Fruit fly (Drosophila melanogaster) whole organism, prepupa: ENCODE results near the gene CG13384.

ENCODE experiments used
- CG10631 ChIP-seq: fragments of 200-800 bp; sonication (Bioruptor generic); optimal IDR thresholded peaks from 2 replicates; lab custom pipeline; 2016; ENCODE audit warnings: missing biosample characterization, missing genetic modification characterization
- CG10669 ChIP-seq: fragments of 200-800 bp; sonication (Bioruptor generic); optimal IDR thresholded peaks from 3 replicates; lab custom pipeline; 2018; ENCODE audit warnings: missing biosample characterization, mild to moderate bottlenecking, missing genetic modification characterization, moderate library complexity
- CG11294 ChIP-seq: fragments of 200-800 bp; sonication (Bioruptor generic); IDR thresholded peaks from 2 replicates; pipeline ENCODE4 v1.3.6; 2022; ENCODE audit warnings: missing biosample characterization, missing genetic modification characterization
- CG11762 ChIP-seq: fragments of 200-800 bp; sonication (Bioruptor generic); optimal IDR thresholded peaks from 3 replicates; lab custom pipeline; 2016; ENCODE audit warnings: missing biosample characterization, missing genetic modification characterization; ENCODE audit not compliant: insufficient read depth
- CG15336 ChIP-seq: fragments of 200-800 bp; sonication (Bioruptor generic); IDR thresholded peaks from 2 replicates; pipeline ENCODE4 v1.3.6; 2022; ENCODE audit warnings: missing biosample characterization, missing genetic modification characterization
- CG1621 ChIP-seq: fragments of 200-800 bp; sonication (Bioruptor generic); optimal IDR thresholded peaks from 3 replicates; lab custom pipeline; 2018; ENCODE audit warnings: missing biosample characterization, mild to moderate bottlenecking, missing genetic modification characterization
- CG16779 ChIP-seq: fragments of 200-800 bp; sonication (Bioruptor generic); optimal IDR thresholded peaks from 3 replicates; lab custom pipeline; 2017; ENCODE audit warnings: missing biosample characterization, mild to moderate bottlenecking, missing genetic modification characterization
- CG3032 ChIP-seq: fragments of 200-800 bp; optimal IDR thresholded peaks from 2 replicates; lab custom pipeline; 2019; ENCODE audit warnings: missing biosample characterization, mild to moderate bottlenecking, missing genetic modification characterization, moderate library complexity
- CG31627 ChIP-seq: fragments of 200-800 bp; sonication (Bioruptor generic); optimal IDR thresholded peaks from 3 replicates; lab custom pipeline; 2016; ENCODE audit warnings: missing biosample characterization, missing genetic modification characterization
- CG32006 ChIP-seq: fragments of 200-800 bp; sonication (Bioruptor generic); optimal IDR thresholded peaks from 3 replicates; lab custom pipeline; 2017; ENCODE audit warnings: missing biosample characterization, mild to moderate bottlenecking, missing genetic modification characterization
- CG3919 ChIP-seq: fragments of 200-800 bp; sonication (Bioruptor generic); optimal IDR thresholded peaks from 3 replicates; lab custom pipeline; 2016; ENCODE audit warnings: missing biosample characterization, missing genetic modification characterization
- CG4318 ChIP-seq: fragments of 200-800 bp; sonication (Bioruptor generic); optimal IDR thresholded peaks from 3 replicates; lab custom pipeline; 2017; ENCODE audit warnings: missing biosample characterization, mild to moderate bottlenecking, missing genetic modification characterization
- CG6163 ChIP-seq: fragments of 200-800 bp; sonication (Bioruptor generic); IDR thresholded peaks from 3 replicates; pipeline ENCODE4 v1.3.6; 2022; ENCODE audit warnings: missing biosample characterization, missing genetic modification characterization
- CG6276 ChIP-seq: fragments of 200-800 bp; sonication (Bioruptor generic); optimal IDR thresholded peaks from 2 replicates; lab custom pipeline; 2017; ENCODE audit warnings: missing biosample characterization, mild to moderate bottlenecking, missing genetic modification characterization
- CG6792 ChIP-seq: fragments of 200-800 bp; sonication (Bioruptor generic); optimal IDR thresholded peaks from 3 replicates; lab custom pipeline; 2016; ENCODE audit warnings: missing biosample characterization, missing genetic modification characterization
- CG6854 ChIP-seq: fragments of 200-800 bp; sonication (Bioruptor generic); optimal IDR thresholded peaks from 2 replicates; lab custom pipeline; 2017; ENCODE audit warnings: missing biosample characterization, mild to moderate bottlenecking, missing genetic modification characterization
- CG8319 ChIP-seq: fragments of 200-800 bp; sonication (Bioruptor generic); optimal IDR thresholded peaks from 3 replicates; lab custom pipeline; 2016; ENCODE audit warnings: missing biosample characterization, missing genetic modification characterization
- CG8632 ChIP-seq: fragments of 200-800 bp; sonication (Bioruptor generic); optimal IDR thresholded peaks from 3 replicates; lab custom pipeline; 2016; ENCODE audit warnings: missing biosample characterization, missing genetic modification characterization
- CG9139 ChIP-seq: fragments of 200-800 bp; sonication (Bioruptor generic); optimal IDR thresholded peaks from 3 replicates; lab custom pipeline; 2017; ENCODE audit warnings: missing biosample characterization, mild to moderate bottlenecking, missing genetic modification characterization
- Eip75B ChIP-seq: fragments of 200-800 bp; sonication (Bioruptor generic); optimal IDR thresholded peaks from 3 replicates; lab custom pipeline; 2016; ENCODE audit warnings: missing biosample characterization, missing genetic modification characterization
- Eip78C ChIP-seq: fragments of 200-800 bp; sonication (Bioruptor generic); peaks from one replicate; lab custom pipeline; 2016; ENCODE audit warnings: missing biosample characterization, missing genetic modification characterization
- Eip93F ChIP-seq: fragments of 200-800 bp; sonication (Bioruptor generic); optimal IDR thresholded peaks from 2 replicates; lab custom pipeline; 2016; ENCODE audit warnings: missing biosample characterization, mild to moderate bottlenecking, missing genetic modification characterization
- Ets21C ChIP-seq: fragments of 200-800 bp; sonication (Bioruptor generic); optimal IDR thresholded peaks from 3 replicates; lab custom pipeline; 2016; ENCODE audit warnings: missing biosample characterization, missing genetic modification characterization
- Ets96B ChIP-seq: fragments of 200-800 bp; optimal IDR thresholded peaks from 2 replicates; lab custom pipeline; 2019; ENCODE audit warnings: missing biosample characterization, mild to moderate bottlenecking, missing genetic modification characterization, moderate library complexity
- Hr4 ChIP-seq: fragments of 200-800 bp; sonication (Bioruptor generic); optimal IDR thresholded peaks from 3 replicates; lab custom pipeline; 2016; ENCODE audit warnings: missing biosample characterization, missing genetic modification characterization
- Lpt ChIP-seq: fragments of 200-800 bp; sonication (Bioruptor generic); optimal IDR thresholded peaks from 3 replicates; lab custom pipeline; 2016; ENCODE audit warnings: missing biosample characterization, missing genetic modification characterization
- Met ChIP-seq: fragments of 200-800 bp; sonication (Bioruptor generic); optimal IDR thresholded peaks from 3 replicates; lab custom pipeline; 2016; ENCODE audit warnings: missing biosample characterization, missing genetic modification characterization
- Sox102F ChIP-seq: fragments of 200-800 bp; sonication (Bioruptor generic); optimal IDR thresholded peaks from 2 replicates; lab custom pipeline; 2016; ENCODE audit warnings: missing biosample characterization, mild to moderate bottlenecking, missing genetic modification characterization
- Sox14 ChIP-seq: fragments of 200-800 bp; sonication (Bioruptor generic); optimal IDR thresholded peaks from 3 replicates; lab custom pipeline; 2016; ENCODE audit warnings: missing biosample characterization, missing genetic modification characterization
- Sox15 ChIP-seq: fragments of 200-800 bp; sonication (Bioruptor generic); optimal IDR thresholded peaks from 3 replicates; lab custom pipeline; 2016; ENCODE audit warnings: missing biosample characterization, missing genetic modification characterization
- achi ChIP-seq: fragments of 200-800 bp; sonication (Bioruptor generic); optimal IDR thresholded peaks from 3 replicates; lab custom pipeline; 2016; ENCODE audit warnings: missing biosample characterization, missing genetic modification characterization
- cyc ChIP-seq: fragments of 200-800 bp; sonication (Bioruptor generic); optimal IDR thresholded peaks from 3 replicates; lab custom pipeline; 2016; ENCODE audit warnings: missing biosample characterization, missing genetic modification characterization
- dsx ChIP-seq: fragments of 200-800 bp; optimal IDR thresholded peaks from 3 replicates; lab custom pipeline; 2019; ENCODE audit warnings: missing biosample characterization, mild to moderate bottlenecking, missing genetic modification characterization, moderate library complexity; ENCODE audit not compliant: poor library complexity, severe bottlenecking
- eg ChIP-seq: fragments of 200-800 bp; sonication (Bioruptor generic); IDR thresholded peaks from 3 replicates; pipeline ENCODE4 v1.3.6; 2022; ENCODE audit warnings: missing biosample characterization, missing genetic modification characterization
- esn ChIP-seq: fragments of 200-800 bp; sonication (Bioruptor generic); optimal IDR thresholded peaks from 2 replicates; lab custom pipeline; 2016; ENCODE audit warnings: missing biosample characterization, mild to moderate bottlenecking, missing genetic modification characterization, moderate library complexity
- fd59A ChIP-seq: fragments of 200-800 bp; sonication (Bioruptor generic); optimal IDR thresholded peaks from 2 replicates; lab custom pipeline; 2017; ENCODE audit warnings: missing biosample characterization, mild to moderate bottlenecking, missing genetic modification characterization, missing genetic modification reagents
- fd85E ChIP-seq: fragments of 200-800 bp; sonication (Bioruptor generic); optimal IDR thresholded peaks from 3 replicates; lab custom pipeline; 2016; ENCODE audit warnings: missing biosample characterization, missing genetic modification characterization
- fkh ChIP-seq: fragments of 200-800 bp; sonication (Bioruptor generic); optimal IDR thresholded peaks from 3 replicates; lab custom pipeline; 2017; ENCODE audit warnings: missing biosample characterization, mild to moderate bottlenecking, missing genetic modification characterization, moderate library complexity
- lz ChIP-seq: fragments of 200-800 bp; sonication (Bioruptor generic); optimal IDR thresholded peaks from 3 replicates; lab custom pipeline; 2016; ENCODE audit warnings: missing biosample characterization, missing genetic modification characterization
- net ChIP-seq: fragments of 200-800 bp; sonication (Bioruptor generic); optimal IDR thresholded peaks from 3 replicates; lab custom pipeline; 2016; ENCODE audit warnings: missing biosample characterization, missing genetic modification characterization
- pdm3 ChIP-seq: fragments of 200-800 bp; sonication (Bioruptor generic); optimal IDR thresholded peaks from 3 replicates; lab custom pipeline; 2016; ENCODE audit warnings: missing biosample characterization, missing genetic modification characterization
- salr ChIP-seq, 2 experiments: fragments of 200-800 bp; sonication (Bioruptor generic); optimal IDR thresholded peaks; 3 replicates each; lab custom pipeline; 2016 to 2018; ENCODE audit warnings: missing biosample characterization in 2 of 2, missing genetic modification characterization in 2 of 2, mild to moderate bottlenecking in 1 of 2
- ss ChIP-seq, 2 experiments: fragments of 200-800 bp; sonication (Bioruptor generic); optimal IDR thresholded peaks; 2 replicates in 1 of 2; 3 replicates in 1 of 2; lab custom pipeline; 2017 to 2018; ENCODE audit warnings: mild to moderate bottlenecking in 2 of 2, missing biosample characterization in 2 of 2, missing genetic modification characterization in 2 of 2, moderate library complexity in 1 of 2
- svp ChIP-seq: fragments of 200-800 bp; sonication (Bioruptor generic); peaks from one replicate; lab custom pipeline; 2016; ENCODE audit warnings: missing biosample characterization, missing genetic modification characterization
- topi ChIP-seq: fragments of 200-800 bp; sonication (Bioruptor generic); optimal IDR thresholded peaks from 3 replicates; lab custom pipeline; 2016; ENCODE audit warnings: missing biosample characterization, missing genetic modification characterization
- vri ChIP-seq: fragments of 200-800 bp; sonication (Bioruptor generic); optimal IDR thresholded peaks from 3 replicates; lab custom pipeline; 2016; ENCODE audit warnings: missing biosample characterization, mild to moderate bottlenecking, missing genetic modification characterization

CG13384 gene

DNA sequence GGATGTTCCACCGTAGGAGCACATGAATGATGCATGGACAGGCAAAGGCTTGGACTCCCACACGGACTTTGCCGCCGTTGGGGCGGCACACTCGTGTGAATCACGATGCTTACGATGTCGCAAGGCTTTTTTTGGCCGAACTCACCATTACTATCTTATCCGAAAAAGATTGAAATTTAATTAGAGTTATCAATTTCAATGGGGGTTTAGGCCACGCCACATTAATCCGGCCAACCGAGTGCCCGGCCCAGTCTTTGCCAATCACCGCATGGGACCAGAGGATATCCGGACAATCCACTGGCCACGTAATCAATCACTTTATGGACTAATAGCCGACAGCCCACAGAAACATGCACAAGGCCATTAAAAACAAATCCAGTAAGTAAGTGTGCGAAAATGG, 12.0 kb upstream of the CG13384 start:
- TF ChIP-seq vri (GFP tag; lab: Kevin White, UChicago) (peak; percentile 6), Met (GFP tag; lab: Kevin White, UChicago) (no peak)

DNA sequence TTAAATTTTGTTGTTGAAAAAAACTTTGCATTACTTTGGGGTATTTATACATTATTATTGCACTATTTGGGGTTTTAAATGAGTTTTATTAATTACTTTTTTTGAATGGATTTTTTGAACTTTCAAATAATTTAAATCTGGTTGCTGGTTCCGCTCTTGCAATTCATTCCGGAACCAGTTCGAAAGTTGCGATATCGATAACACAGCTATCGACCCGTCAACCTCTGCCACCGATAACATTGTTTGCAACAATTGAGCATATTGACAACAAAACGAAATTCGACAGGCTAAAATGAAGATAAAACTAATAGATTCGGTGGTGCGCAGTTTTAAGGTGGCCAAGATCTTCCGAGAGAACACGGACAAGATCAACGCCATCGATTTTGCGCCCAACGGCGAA, 10.0 kb upstream of the CG13384 start, which contains the start of gene Wdr82:
Wdr82 (plus strand) TSS at position 227 of the 400 bp plus-strand sequence.
- no peak for TF ChIP-seq Ets21C
- no peak for TF ChIP-seq Ets96B
- peak; percentile 3 for TF ChIP-seq Eip78C (GFP tag; lab: Kevin White, UChicago)
- TF ChIP-seq net (GFP tag; lab: Kevin White, UChicago) = no peak
- no peak for TF ChIP-seq CG15336 (GFP tag; lab: Robert Waterston, UW)
- TF ChIP-seq dsx = peak; percentile 70
- TF ChIP-seq svp (GFP tag; lab: Kevin White, UChicago) = peak; percentile 82

DNA sequence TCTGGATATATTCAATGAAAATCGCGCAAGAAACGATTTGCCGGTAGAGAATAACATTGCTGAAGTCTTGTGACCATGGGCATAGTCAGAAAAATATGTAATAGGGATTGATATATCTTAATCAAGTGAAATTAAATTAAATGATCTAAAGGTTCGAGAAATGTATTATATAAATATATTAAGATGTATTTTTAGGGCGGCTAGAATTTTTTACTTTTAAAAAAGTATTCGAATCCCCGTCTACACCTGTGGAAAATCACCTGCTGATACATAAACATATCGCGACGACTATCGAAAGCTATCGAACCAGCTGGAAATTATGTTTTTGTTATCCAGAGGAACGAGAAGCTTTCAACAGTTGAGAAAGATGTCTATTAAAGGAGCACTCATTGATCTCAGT, 7.5 kb upstream of the CG13384 start, which contains the start of the genes CG13390 and CG17294:
CG13390 (minus strand) TSS at position 81 of the 400 bp plus-strand sequence.
CG17294 (plus strand) TSS at position 319 of the 400 bp plus-strand sequence.
- TF ChIP-seq lz = peak; percentile 98
- peak; percentile 99 for TF ChIP-seq pdm3 (GFP tag; lab: Kevin White, UChicago)
- TF ChIP-seq CG8319 (GFP tag; lab: Kevin White, UChicago) = peak; percentile 99
- TF ChIP-seq Sox15 = peak; percentile 98
- TF ChIP-seq CG4318 (GFP tag; lab: Kevin White, UChicago) = peak; percentile 98
- peak; percentile 99 for TF ChIP-seq Ets96B
- TF ChIP-seq CG3919 (GFP tag; lab: Kevin White, UChicago) = peak; percentile 100
- peak; percentile 98 for TF ChIP-seq Sox14 (GFP tag; lab: Kevin White, UChicago)
- peak; percentile 100 for TF ChIP-seq CG10669 (GFP tag; lab: Kevin White, UChicago)
- peak; percentile 97 to 99 for TF ChIP-seq salr (GFP tag; optimal IDR thresholded peaks at IDR 0.05; lab: Kevin White, UChicago)
- peak; percentile 99 for TF ChIP-seq cyc (GFP tag; lab: Kevin White, UChicago)
- TF ChIP-seq CG6854 (GFP tag; lab: Kevin White, UChicago) = peak; percentile 99
- TF ChIP-seq CG11294 = peak; percentile 99
- peak; percentile 99 for TF ChIP-seq dsx
- peak; percentile 98 for TF ChIP-seq CG16779 (tag; lab: Kevin White, UChicago)
- peak; percentile 99 for TF ChIP-seq esn (GFP tag; lab: Kevin White, UChicago)
- TF ChIP-seq CG3032 (tag; lab: Kevin White, UChicago) = peak; percentile 100
- peak; percentile 100 for TF ChIP-seq svp (GFP tag; lab: Kevin White, UChicago)
- peak; percentile 96 for TF ChIP-seq Ets21C
- TF ChIP-seq net (GFP tag; lab: Kevin White, UChicago) = peak; percentile 99
- peak; percentile 100 for TF ChIP-seq CG8632 (GFP tag; lab: Kevin White, UChicago)
- peak; percentile 99 for TF ChIP-seq CG6792 (GFP tag; lab: Kevin White, UChicago)
- peak; percentile 99 for TF ChIP-seq Met (GFP tag; lab: Kevin White, UChicago)
- TF ChIP-seq fkh (GFP tag; lab: Kevin White, UChicago) = peak; percentile 95
- peak; percentile 99 for TF ChIP-seq Lpt (GFP tag; lab: Kevin White, UChicago)
- TF ChIP-seq fd85E (GFP tag; lab: Kevin White, UChicago) = peak; percentile 97
- peak; percentile 99 for TF ChIP-seq CG11762 (GFP tag; lab: Kevin White, UChicago)
- peak; percentile 97 for TF ChIP-seq vri (GFP tag; lab: Kevin White, UChicago)
- peak; percentile 99 for TF ChIP-seq achi (GFP tag; lab: Kevin White, UChicago)
- TF ChIP-seq ss (GFP tag; optimal IDR thresholded peaks at IDR 0.05; lab: Kevin White, UChicago) = peak; percentile 99 to 100
- TF ChIP-seq Eip93F (GFP tag; lab: Kevin White, UChicago) = peak; percentile 99
- TF ChIP-seq CG10631 = peak; percentile 100
- TF ChIP-seq Eip75B (GFP tag; lab: Kevin White, UChicago) = peak; percentile 99
- peak; percentile 99 for TF ChIP-seq Sox102F (GFP tag; lab: Kevin White, UChicago)
- TF ChIP-seq CG32006 (GFP tag; lab: Kevin White, UChicago) = peak; percentile 99
- TF ChIP-seq eg (GFP tag; lab: Robert Waterston, UW) = peak; percentile 100
- peak; percentile 98 for TF ChIP-seq CG1621 (tag; lab: Kevin White, UChicago)
- TF ChIP-seq topi (GFP tag; lab: Kevin White, UChicago) = peak; percentile 99
- TF ChIP-seq CG6276 (GFP tag; lab: Kevin White, UChicago) = peak; percentile 99
- peak; percentile 100 for TF ChIP-seq CG15336 (GFP tag; lab: Robert Waterston, UW)
- TF ChIP-seq CG31627 (GFP tag; lab: Kevin White, UChicago) = peak; percentile 98
- TF ChIP-seq fd59A (GFP tag; lab: Kevin White, UChicago) = peak; percentile 98
- TF ChIP-seq CG6163 = peak; percentile 100
- peak; percentile 99 for TF ChIP-seq Hr4 (GFP tag; lab: Kevin White, UChicago)
- TF ChIP-seq CG9139 (GFP tag; lab: Kevin White, UChicago) = peak; percentile 99
